Fruit fly (Drosophila melanogaster): ENCODE results near the gene CG14395.

- TF ChIP-seq pan (optimal IDR thresholded peaks at IDR 0.05) (no peak), usp (GFP tag; optimal IDR thresholded peaks at IDR 0.05) (no peak)
Measured at dm6 chr3R:12674041-12674623, 11.5 kb downstream of the CG14395 start, which contains the start of gene Gnmt.
